Worm (Caenorhabditis elegans) whole organism, L4 larva: ENCODE measurements around the gene Y34B4A.2.

ENCODE experiments used
- ama-1 ChIP-seq: fragments of 150-350 bp; optimal IDR thresholded peaks from 2 replicates; lab custom pipeline; 2014; ENCODE audit warnings: inconsistent platforms, mixed read lengths
- unc-130 ChIP-seq: sonication (generic microtip); optimal IDR thresholded peaks from 2 replicates; lab custom pipeline; 2016; ENCODE audit warnings: missing genetic modification reagents, missing genetic modification characterization, missing compliant biosample characterization
- unc-39 ChIP-seq: sonication (generic microtip); optimal IDR thresholded peaks from 2 replicates; lab custom pipeline; 2017; ENCODE audit warnings: missing biosample characterization, missing genetic modification characterization

DNA sequence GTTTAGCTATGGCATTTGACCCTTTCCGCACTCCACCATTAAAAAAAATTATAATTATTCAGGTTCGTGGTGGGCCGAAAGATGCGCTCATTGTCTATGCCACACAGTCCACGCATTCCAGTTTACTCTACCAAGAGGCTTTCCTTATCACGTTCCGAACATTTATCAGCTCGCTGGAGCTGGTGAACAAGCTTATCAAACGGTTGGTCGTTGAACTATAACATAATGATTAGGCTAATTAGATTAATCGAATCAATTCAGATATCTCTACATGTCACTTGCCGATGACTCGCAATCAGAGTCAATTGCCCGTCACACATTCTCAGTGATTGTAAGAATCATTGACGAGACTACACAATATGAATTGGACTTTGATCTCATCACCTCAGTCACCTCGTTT, 9.9 kb upstream of the Y34B4A.2 start:
- TF ChIP-seq ama-1 (no peak), unc-130 (no peak), unc-39 (tag; lab: Kevin White, UChicago) (no peak)
